Fruit fly (Drosophila melanogaster) whole organism, wandering third instar larva: ENCODE results near the gene CG8997.

Experiments used
- CG9705 ChIP-seq: fragments of 200-800 bp; sonication (Bioruptor generic); optimal IDR thresholded peaks from 2 replicates; lab custom pipeline; 2018; ENCODE audit warnings: missing biosample characterization, mild to moderate bottlenecking, missing genetic modification characterization
- Dfd ChIP-seq: fragments of >200 bp; optimal IDR thresholded peaks from 2 replicates; lab custom pipeline; 2017; ENCODE audit warnings: missing biosample characterization, missing genetic modification characterization
- HLH106 ChIP-seq: fragments of 200-800 bp; optimal IDR thresholded peaks from 3 replicates; lab custom pipeline; 2019; ENCODE audit warnings: missing biosample characterization, mild to moderate bottlenecking, missing genetic modification characterization, moderate library complexity
- Mio ChIP-seq: sonication (Bioruptor generic); optimal IDR thresholded peaks from 2 replicates; lab custom pipeline; 2016; ENCODE audit warnings: missing biosample characterization, missing genetic modification characterization
- N ChIP-seq: fragments of >200 bp; optimal IDR thresholded peaks from 2 replicates; lab custom pipeline; 2018; ENCODE audit warnings: missing biosample characterization, missing external identifiers, missing genetic modification characterization
- Rel ChIP-seq, 2 experiments: fragments of 200-800 bp; sonication (Bioruptor generic) in 1 of 2; optimal IDR thresholded peaks; 2 replicates in 1 of 2; 3 replicates in 1 of 2; lab custom pipeline; 2016 to 2019; ENCODE audit warnings: mild to moderate bottlenecking in 2 of 2, missing biosample characterization in 2 of 2, missing genetic modification characterization in 2 of 2, moderate library complexity in 1 of 2
- Sp1 ChIP-seq: fragments of 200-800 bp; sonication (Bioruptor generic); optimal IDR thresholded peaks from 3 replicates; lab custom pipeline; 2019; ENCODE audit warnings: missing biosample characterization, mild to moderate bottlenecking, missing genetic modification characterization, moderate library complexity
- brk ChIP-seq: fragments of 200-800 bp; sonication (Bioruptor generic); optimal IDR thresholded peaks from 2 replicates; lab custom pipeline; 2016; ENCODE audit warnings: missing biosample characterization, mild to moderate bottlenecking, missing genetic modification characterization
- dl ChIP-seq, 2 experiments: fragments of 175-275, 200-275 bp in 1 of 2; fragments of 200-275 bp in 1 of 2; sonication (Bioruptor generic); optimal IDR thresholded peaks; lab custom pipeline; 2018; ENCODE audit warnings: mild to moderate bottlenecking in 2 of 2, missing biosample characterization in 2 of 2, missing genetic modification characterization in 2 of 2, moderate library complexity in 2 of 2; ENCODE audit not compliant: partially characterized antibody in 2 of 2, insufficient read depth in 1 of 2
- ey ChIP-seq: fragments of 200-800 bp; sonication (Bioruptor generic); optimal IDR thresholded peaks from 2 replicates; lab custom pipeline; 2016; ENCODE audit warnings: missing biosample characterization, missing genetic modification characterization
- sage ChIP-seq: fragments of 200-800 bp; sonication (Bioruptor generic); optimal IDR thresholded peaks from 2 replicates; lab custom pipeline; 2016; ENCODE audit warnings: missing biosample characterization, mild to moderate bottlenecking, missing genetic modification characterization
- tai ChIP-seq: sonication (Bioruptor generic); optimal IDR thresholded peaks from 2 replicates; lab custom pipeline; 2016; ENCODE audit warnings: missing biosample characterization, missing genetic modification characterization
- usp ChIP-seq: fragments of >200 bp; optimal IDR thresholded peaks from 2 replicates; lab custom pipeline; 2017; ENCODE audit warnings: missing biosample characterization, missing genetic modification characterization

- TF ChIP-seq ey (GFP tag; lab: Kevin White, UChicago), result no peak
- TF ChIP-seq Rel (GFP tag; optimal IDR thresholded peaks at IDR 0.05; lab: Kevin White, UChicago), result no peak
- no peak for TF ChIP-seq Rel (tag; optimal IDR thresholded peaks at IDR 0.05; lab: Kevin White, UChicago)
- no peak for TF ChIP-seq usp (GFP tag; lab: Kevin White, UChicago)
- no peak for TF ChIP-seq tai (GFP tag; lab: Kevin White, UChicago)
- no peak for TF ChIP-seq sage (GFP tag; lab: Kevin White, UChicago)
- TF ChIP-seq N, result no peak
- no peak for TF ChIP-seq HLH106
- TF ChIP-seq Dfd (GFP tag; lab: Kevin White, UChicago), result no peak
- TF ChIP-seq Mio (GFP tag; lab: Kevin White, UChicago), result no peak
- no peak for TF ChIP-seq CG9705 (GFP tag; lab: Kevin White, UChicago)
- TF ChIP-seq dl (GFP tag; optimal IDR thresholded peaks at IDR 0.05; lab: Kevin White, UChicago; ENCODE audit: insufficient read depth in 1 of 2, partially characterized antibody in 2 of 2), result no peak
- TF ChIP-seq brk (GFP tag; lab: Kevin White, UChicago), result no peak
- TF ChIP-seq Sp1, result no peak
Observed at dm6 chr2L:13835959-13836358, 9.2 kb downstream of the CG8997 start.
